Worm (Caenorhabditis elegans) whole organism, late embryonic: ENCODE results near the gene tsp-18.
A peak's percentile ranks its signal among the peaks of the same experiment; 100 is the strongest.

Experiments used
- C08G9.2 ChIP-seq: sonication (generic microtip); optimal IDR thresholded peaks from 2 replicates; lab custom pipeline; 2016; ENCODE audit warnings: mild to moderate bottlenecking, missing genetic modification characterization, moderate library complexity, missing compliant biosample characterization
- F13H6.1 ChIP-seq: sonication (generic microtip); optimal IDR thresholded peaks from 2 replicates; lab custom pipeline; 2016; ENCODE audit warnings: missing genetic modification characterization, missing compliant biosample characterization
- T23F11.4 ChIP-seq: fragments of 200-800 bp; sonication (Bioruptor generic); optimal IDR thresholded peaks from 2 replicates; lab custom pipeline; 2018; ENCODE audit warnings: mild to moderate bottlenecking, missing genetic modification characterization, missing compliant biosample characterization
- Y22D7AL.16 ChIP-seq: sonication (generic microtip); optimal IDR thresholded peaks from 2 replicates; lab custom pipeline; 2016; ENCODE audit warnings: missing genetic modification characterization, missing compliant biosample characterization
- ama-1 ChIP-seq: fragments of 150-350 bp; optimal IDR thresholded peaks from 2 replicates; lab custom pipeline; 2014
- ceh-30 ChIP-seq: fragments of 150-350 bp; optimal IDR thresholded peaks from 2 replicates; lab custom pipeline; 2014; ENCODE audit warnings: missing biosample characterization, missing genetic modification characterization
- ceh-31 ChIP-seq: sonication (generic microtip); optimal IDR thresholded peaks from 2 replicates; lab custom pipeline; 2016; ENCODE audit warnings: missing genetic modification characterization, missing compliant biosample characterization
- ceh-45 ChIP-seq: fragments of 200-800 bp; sonication (Bioruptor generic); IDR thresholded peaks from 2 replicates; pipeline ENCODE4 v1.3.6; 2022; ENCODE audit warnings: missing genetic modification reagents, missing genetic modification characterization, missing compliant biosample characterization
- ceh-6 ChIP-seq: fragments of 200-800 bp; sonication (Bioruptor generic); optimal IDR thresholded peaks from 2 replicates; lab custom pipeline; 2018; ENCODE audit warnings: mild to moderate bottlenecking, missing genetic modification characterization, missing compliant biosample characterization
- che-1 ChIP-seq: sonication (generic microtip); optimal IDR thresholded peaks from 2 replicates; lab custom pipeline; 2016; ENCODE audit warnings: mild to moderate bottlenecking, missing genetic modification characterization, missing compliant biosample characterization
- dmd-4 ChIP-seq: sonication (generic microtip); optimal IDR thresholded peaks from 2 replicates; lab custom pipeline; 2016; ENCODE audit warnings: borderline replicate concordance, missing genetic modification characterization, missing compliant biosample characterization
- dve-1 ChIP-seq: sonication (generic microtip); optimal IDR thresholded peaks from 2 replicates; lab custom pipeline; 2017; ENCODE audit warnings: antibody characterized with exemption, mild to moderate bottlenecking, missing genetic modification characterization, missing compliant biosample characterization
- elt-2 ChIP-seq: sonication (generic microtip); optimal IDR thresholded peaks from 2 replicates; lab custom pipeline; 2016; ENCODE audit warnings: missing genetic modification reagents, missing genetic modification characterization, missing compliant biosample characterization
- elt-4 ChIP-seq: sonication (generic microtip); optimal IDR thresholded peaks from 2 replicates; lab custom pipeline; 2016; ENCODE audit warnings: missing genetic modification characterization, missing compliant biosample characterization
- ets-4 ChIP-seq: sonication (generic microtip); optimal IDR thresholded peaks from 2 replicates; lab custom pipeline; 2016; ENCODE audit warnings: missing genetic modification characterization, missing compliant biosample characterization
- fax-1 ChIP-seq: sonication (generic microtip); optimal IDR thresholded peaks from 2 replicates; lab custom pipeline; 2016; ENCODE audit warnings: missing genotype, missing genetic modification characterization, missing compliant biosample characterization
- gmeb-2 ChIP-seq: sonication (generic microtip); optimal IDR thresholded peaks from 2 replicates; lab custom pipeline; 2016; ENCODE audit warnings: missing genetic modification characterization, inconsistent platforms, missing compliant biosample characterization
- hlh-13 ChIP-seq: fragments of 200-800 bp; sonication (Bioruptor generic); optimal IDR thresholded peaks from 2 replicates; lab custom pipeline; 2018; ENCODE audit warnings: mild to moderate bottlenecking, missing genetic modification characterization, missing compliant biosample characterization
- hlh-30 ChIP-seq: sonication (generic microtip); optimal IDR thresholded peaks from 2 replicates; lab custom pipeline; 2017; ENCODE audit warnings: antibody characterized with exemption, missing genetic modification characterization, missing compliant biosample characterization; ENCODE audit not compliant: insufficient read depth
- lim-6 ChIP-seq: sonication (generic microtip); optimal IDR thresholded peaks from 2 replicates; lab custom pipeline; 2016; ENCODE audit warnings: missing genetic modification characterization, missing compliant biosample characterization
- mec-3 ChIP-seq: sonication (generic microtip); optimal IDR thresholded peaks from 2 replicates; lab custom pipeline; 2016; ENCODE audit warnings: borderline replicate concordance, missing genetic modification characterization, missing compliant biosample characterization
- nfya-1 ChIP-seq: sonication (generic microtip); optimal IDR thresholded peaks from 2 replicates; lab custom pipeline; 2017; ENCODE audit warnings: missing genetic modification characterization, mild to moderate bottlenecking, missing compliant biosample characterization, antibody characterized with exemption, moderate library complexity
- pag-3 ChIP-seq: sonication (generic microtip); optimal IDR thresholded peaks from 2 replicates; lab custom pipeline; 2016; ENCODE audit warnings: missing compliant biosample characterization, missing genetic modification characterization, borderline replicate concordance
- pat-9 ChIP-seq: fragments of 200-800 bp; sonication (Bioruptor generic); optimal IDR thresholded peaks from 2 replicates; lab custom pipeline; 2018; ENCODE audit warnings: mild to moderate bottlenecking, missing genetic modification characterization, moderate library complexity, missing compliant biosample characterization
- pha-2 ChIP-seq: sonication (generic microtip); optimal IDR thresholded peaks from 2 replicates; lab custom pipeline; 2017; ENCODE audit warnings: mild to moderate bottlenecking, missing genetic modification characterization, missing compliant biosample characterization
- sox-4 ChIP-seq: sonication (generic microtip); optimal IDR thresholded peaks from 2 replicates; lab custom pipeline; 2017; ENCODE audit warnings: mild to moderate bottlenecking, missing genetic modification characterization, inconsistent platforms, missing compliant biosample characterization
- unc-3 ChIP-seq, 2 experiments: fragments of 200-800 bp in 1 of 2; sonication (Bioruptor generic) in 1 of 2; sonication (generic microtip) in 1 of 2; conservative IDR thresholded peaks in 1 of 2; optimal IDR thresholded peaks in 1 of 2; 2 replicates each; pipeline versions ENCODE4 v1.3.6 to Lab custom; 2016 to 2022; ENCODE audit warnings: missing compliant biosample characterization in 2 of 2, missing genetic modification characterization in 2 of 2, missing genetic modification reagents in 1 of 2
- unc-42 ChIP-seq: sonication (generic microtip); optimal IDR thresholded peaks from 2 replicates; lab custom pipeline; 2016; ENCODE audit warnings: missing genotype, missing genetic modification characterization, missing compliant biosample characterization
- unc-86 ChIP-seq: sonication (generic microtip); optimal IDR thresholded peaks from 2 replicates; lab custom pipeline; 2016; ENCODE audit warnings: missing genetic modification characterization, missing compliant biosample characterization
- ztf-16 ChIP-seq: sonication (generic microtip); optimal IDR thresholded peaks from 2 replicates; lab custom pipeline; 2017; ENCODE audit warnings: missing genetic modification characterization, missing compliant biosample characterization

Gene tsp-18

DNA sequence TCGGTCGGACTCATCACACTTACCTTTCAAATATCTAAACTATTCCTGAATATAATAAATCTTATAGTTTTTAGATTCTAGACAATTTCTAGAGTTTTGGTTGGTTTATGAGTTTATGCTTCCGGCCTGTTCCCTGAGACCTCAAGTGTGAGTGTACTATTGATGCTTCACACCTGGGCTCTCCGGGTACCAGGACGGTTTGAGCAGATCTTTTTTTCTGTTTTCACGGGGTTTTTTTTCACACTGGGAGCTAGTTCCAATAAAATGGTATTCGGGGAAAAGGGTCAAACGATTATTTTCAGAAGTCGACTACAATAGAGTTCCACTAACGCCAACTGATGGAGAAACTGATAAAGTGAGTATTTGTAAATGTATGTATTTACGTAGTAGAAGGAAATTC, 2.2 kb upstream of the tsp-18 start:
- TF ChIP-seq Y22D7AL.16 (no peak), che-1 (tag; lab: Kevin White, UChicago) (no peak), unc-42 (tag; lab: Kevin White, UChicago) (no peak), gmeb-2 (tag; lab: Kevin White, UChicago) (no peak), elt-4 (no peak), ceh-30 (no peak), dmd-4 (tag; lab: Kevin White, UChicago) (no peak)
- TF ChIP-seq, all 69 proteins: peak for 0

DNA sequence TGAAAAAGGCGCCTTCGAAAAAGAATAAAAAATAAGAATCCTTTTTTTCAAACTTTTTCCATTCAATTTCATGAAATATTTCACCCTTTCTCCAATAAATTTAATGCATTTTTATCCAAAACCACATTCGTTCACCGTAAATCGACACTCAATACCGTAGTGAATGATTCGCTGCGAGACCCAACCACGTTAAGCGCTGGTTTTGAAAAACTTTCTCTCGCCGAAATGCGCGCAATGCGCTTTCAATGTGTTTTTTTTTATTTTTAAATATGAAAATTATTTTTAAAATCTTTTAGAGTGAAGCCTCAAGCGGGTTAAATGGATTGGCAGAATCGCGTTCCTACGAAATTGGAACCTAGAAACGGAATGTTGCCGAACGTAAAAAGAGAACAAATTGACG, 1.9 kb downstream of the tsp-18 start, which contains the start of gene F59G1.8:
Gene F59G1.8, plus strand, starts transcription at position 293 of the 400 bp plus-strand sequence.
- no peak for TF ChIP-seq fax-1 (tag; lab: Kevin White, UChicago)
- TF ChIP-seq che-1 (tag; lab: Kevin White, UChicago): no peak
- no peak for TF ChIP-seq pha-2 (tag; lab: Kevin White, UChicago)
- no peak for TF ChIP-seq lim-6 (tag; lab: Kevin White, UChicago)
- TF ChIP-seq pag-3 (tag; lab: Kevin White, UChicago): no peak
- TF ChIP-seq ceh-6 (GFP tag; lab: Kevin White, UChicago): no peak
- no peak for TF ChIP-seq nfya-1 (tag; lab: Kevin White, UChicago)
- TF ChIP-seq F13H6.1: no peak
- TF ChIP-seq Y22D7AL.16: no peak
- no peak for TF ChIP-seq ama-1
- TF ChIP-seq hlh-30 (tag; lab: Kevin White, UChicago): no peak
- TF ChIP-seq C08G9.2 (tag; lab: Kevin White, UChicago): no peak
- no peak for TF ChIP-seq dve-1
- no peak for TF ChIP-seq ets-4 (tag; lab: Kevin White, UChicago)
- no peak for TF ChIP-seq elt-2 (tag; lab: Kevin White, UChicago)

DNA sequence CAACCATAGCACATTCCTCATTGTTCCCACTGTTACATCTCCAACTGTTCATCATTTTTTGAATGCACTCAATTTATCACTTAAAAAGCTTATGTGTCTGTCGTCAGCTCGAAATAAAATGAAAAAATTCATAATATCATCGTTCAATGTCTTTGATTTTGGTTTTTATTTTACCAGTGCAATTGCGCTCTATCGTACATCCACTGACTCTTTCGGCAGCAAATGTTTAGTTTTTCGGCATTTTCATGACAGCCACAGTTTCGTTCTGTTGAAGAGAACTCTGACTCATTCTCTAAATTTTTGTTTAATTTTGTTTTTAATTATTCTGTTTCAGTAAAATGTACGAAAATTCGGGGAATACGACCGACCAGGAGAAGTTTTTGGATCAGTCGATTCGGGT, 3.1 kb downstream of the tsp-18 start, which contains the start of gene vps-35:
Gene vps-35, plus strand, starts transcription at position 335 of the 400 bp plus-strand sequence.
- TF ChIP-seq mec-3: no peak
- no peak for TF ChIP-seq dve-1
- peak; percentile 39 for TF ChIP-seq ceh-31 (tag; lab: Kevin White, UChicago)
- TF ChIP-seq, all 69 proteins: peak for 1

DNA sequence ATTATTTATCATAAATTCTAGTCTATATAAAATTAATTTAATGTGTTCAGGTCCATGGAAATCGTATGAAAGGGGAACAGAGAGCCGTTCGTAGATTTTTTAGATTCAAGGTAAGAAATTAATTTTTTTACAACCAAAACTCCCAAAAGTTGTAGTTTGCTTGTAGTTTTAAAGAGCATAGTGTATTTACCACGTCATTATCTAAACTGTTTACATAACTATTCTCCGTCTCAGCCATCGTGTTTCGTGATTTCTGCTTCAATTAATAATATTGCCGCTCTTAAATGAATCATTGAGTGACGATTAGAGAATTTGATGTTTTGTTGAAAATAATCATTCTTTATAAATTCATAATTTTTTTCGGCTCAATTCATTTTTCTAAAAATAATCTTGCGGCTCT, 6.9 kb downstream of the tsp-18 start, which contains the start of gene cgt-3:
Gene cgt-3, plus strand, starts transcription at position 51 of the 400 bp plus-strand sequence.
- TF ChIP-seq unc-3 (GFP tag; conservative IDR thresholded peaks at IDR 0.05; lab: Robert Waterston, UW) (no peak), unc-3 (tag; optimal IDR thresholded peaks at IDR 0.05; lab: Kevin White, UChicago) (no peak), ceh-31 (tag; lab: Kevin White, UChicago) (no peak), pat-9 (tag; lab: Kevin White, UChicago) (no peak), ceh-45 (no peak), ama-1 (no peak)

DNA sequence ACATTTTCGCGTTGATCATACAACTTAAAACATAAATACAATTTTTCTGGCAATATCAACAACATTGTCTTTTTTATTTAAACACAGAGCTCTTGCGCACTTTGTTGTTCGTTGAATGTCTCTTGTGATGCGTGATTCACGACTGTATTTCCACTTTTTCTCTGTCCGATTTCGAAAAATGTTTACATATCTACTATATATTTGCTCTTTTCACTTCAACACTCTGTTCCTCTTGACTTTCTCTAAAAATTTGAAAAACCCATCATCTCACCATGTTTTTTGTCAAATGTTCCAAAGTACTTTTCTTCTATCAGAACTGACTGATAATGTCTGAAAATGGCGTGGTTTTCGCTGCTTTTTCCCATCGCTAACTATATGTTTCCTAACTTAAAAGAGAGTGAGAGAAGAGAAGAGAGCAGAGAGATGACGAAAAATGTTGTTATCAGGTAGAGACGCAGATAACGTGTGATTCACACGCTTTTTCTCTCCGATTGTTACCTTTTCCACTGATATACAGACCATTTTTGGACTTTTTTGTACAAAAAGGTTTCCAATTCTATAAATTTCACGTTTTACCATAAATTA, 7.7 kb downstream of the tsp-18 start:
- TF ChIP-seq elt-2 (tag; lab: Kevin White, UChicago): peak; percentile 69
- TF ChIP-seq unc-86: no peak

DNA sequence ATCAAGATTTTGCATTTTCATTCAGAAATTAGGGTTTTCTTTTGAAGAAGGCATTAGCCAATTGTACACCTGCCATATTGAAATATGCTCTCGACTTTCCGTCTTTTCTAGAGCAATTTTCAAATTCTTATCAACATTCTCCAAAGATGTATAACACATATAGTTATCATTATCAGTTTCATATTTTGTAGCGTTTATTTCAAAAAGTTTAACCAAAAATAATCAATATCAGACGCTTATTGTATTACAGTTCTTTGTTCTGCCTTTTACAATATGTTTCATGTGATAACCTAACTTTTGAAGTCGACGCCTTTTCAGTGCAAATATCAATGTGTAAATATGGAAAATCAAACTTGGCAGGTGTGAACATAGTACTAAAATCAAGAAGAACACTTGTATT, 9.5 kb downstream of the tsp-18 start:
- TF ChIP-seq ztf-16 (tag; lab: Kevin White, UChicago) (no peak), T23F11.4 (GFP tag; lab: Kevin White, UChicago) (no peak), hlh-13 (GFP tag; lab: Kevin White, UChicago) (no peak), ets-4 (tag; lab: Kevin White, UChicago) (no peak), pha-2 (tag; lab: Kevin White, UChicago) (no peak), unc-3 (GFP tag; conservative IDR thresholded peaks at IDR 0.05; lab: Robert Waterston, UW) (no peak), unc-3 (tag; optimal IDR thresholded peaks at IDR 0.05; lab: Kevin White, UChicago) (no peak), sox-4 (tag; lab: Kevin White, UChicago) (no peak), ceh-6 (GFP tag; lab: Kevin White, UChicago) (no peak), hlh-30 (tag; lab: Kevin White, UChicago) (no peak)
